Worm (Caenorhabditis elegans) whole organism, L1 larva: ENCODE measurements around the gene pqn-39.

Source experiments
- F16B12.6 ChIP-seq: fragments of 150-350 bp; optimal IDR thresholded peaks from 2 replicates; lab custom pipeline; 2014; ENCODE audit warnings: missing biosample characterization, missing genetic modification characterization
- ama-1 ChIP-seq: fragments of 150-350 bp; optimal IDR thresholded peaks from 2 replicates; lab custom pipeline; 2014
- ceh-8 ChIP-seq: fragments of 200-800 bp; sonication (Bioruptor generic); optimal IDR thresholded peaks from 2 replicates; lab custom pipeline; 2018; ENCODE audit warnings: mild to moderate bottlenecking, missing genetic modification characterization, moderate library complexity, missing compliant biosample characterization
- ceh-82 ChIP-seq, 3 experiments: fragments of 150-350 bp in 1 of 3; sonication (generic microtip) in 2 of 3; optimal IDR thresholded peaks; 2 replicates each; lab custom pipeline; 2014 to 2017; ENCODE audit warnings: missing biosample characterization in 3 of 3, missing genetic modification characterization in 3 of 3
- ces-1 ChIP-seq: fragments of 150-350 bp; optimal IDR thresholded peaks from 2 replicates; lab custom pipeline; 2014; ENCODE audit warnings: missing biosample characterization, missing genetic modification reagents, missing genetic modification characterization
- isw-1 ChIP-seq: fragments of 200-800 bp; sonication (Bioruptor generic); IDR thresholded peaks from 2 replicates; pipeline ENCODE4 v1.3.6; 2022; ENCODE audit warnings: missing genetic modification characterization, missing compliant biosample characterization
- lir-3 ChIP-seq: sonication (generic microtip); optimal IDR thresholded peaks from 2 replicates; lab custom pipeline; 2016; ENCODE audit warnings: mild to moderate bottlenecking, missing genetic modification characterization, moderate library complexity, missing compliant biosample characterization; ENCODE audit not compliant: poor library complexity
- nhr-11 ChIP-seq: fragments of 150-350 bp; optimal IDR thresholded peaks from 2 replicates; lab custom pipeline; 2014; ENCODE audit warnings: missing biosample characterization, missing genetic modification characterization
- tbx-2 ChIP-seq: sonication (generic microtip); optimal IDR thresholded peaks from 2 replicates; lab custom pipeline; 2016; ENCODE audit warnings: missing genetic modification characterization, missing compliant biosample characterization

ce11 chrX:13940287-13940686 lies 28.2 kb downstream of the pqn-39 start:
- TF ChIP-seq ama-1, result no peak
- no peak for TF ChIP-seq lir-3
- no peak for TF ChIP-seq ceh-82 (tag; optimal IDR thresholded peaks at IDR 0.05; lab: Kevin White, UChicago)
- TF ChIP-seq F16B12.6 (tag; lab: Kevin White, UChicago), result no peak
- no peak for TF ChIP-seq tbx-2 (tag; lab: Kevin White, UChicago)
- no peak for TF ChIP-seq ces-1 (GFP tag; lab: Kevin White, UChicago)
- no peak for TF ChIP-seq ceh-8 (GFP tag; lab: Kevin White, UChicago)
- TF ChIP-seq isw-1 (GFP tag; lab: Robert Waterston, UW), result no peak
- TF ChIP-seq nhr-11, result no peak
